Worm (Caenorhabditis elegans): ENCODE results near the gene nonu-1.

DNA sequence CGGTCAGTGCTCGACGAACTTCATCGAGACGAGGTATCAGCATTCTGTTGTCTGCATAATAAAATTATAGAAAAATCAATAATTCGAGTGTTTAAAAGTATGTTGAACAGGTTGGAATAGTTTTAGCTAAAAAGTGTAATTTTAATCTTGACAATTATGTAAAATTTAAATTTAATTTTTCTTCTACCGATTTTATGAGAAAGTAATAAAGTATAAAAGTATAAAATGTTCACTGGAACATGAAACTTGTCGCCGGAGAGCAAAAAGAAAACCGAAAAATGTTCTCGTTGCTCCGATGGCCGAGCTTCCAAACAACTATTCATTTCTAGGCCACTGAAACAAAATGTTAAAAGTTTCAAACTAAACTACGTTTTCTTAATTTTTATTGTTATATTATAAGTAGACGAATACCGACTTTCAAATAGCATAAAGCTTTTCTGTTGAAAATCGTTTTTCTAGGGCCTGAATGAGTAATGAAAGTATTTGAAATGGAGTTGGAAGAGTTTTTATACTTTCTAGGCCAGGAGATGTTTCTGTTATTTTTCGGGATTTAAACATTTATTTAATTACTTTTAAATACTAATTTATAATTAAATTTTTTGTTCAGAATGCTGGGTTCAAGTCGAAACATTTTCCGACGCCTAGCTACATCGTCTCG lies 12.2 kb upstream of the nonu-1 start, which contains the start of the genes C35D10.10 and C35D10.5:
- TF ChIP-seq rpc-1 (optimal IDR thresholded peaks at IDR 0.05) (no peak), rpc-1 (tag; optimal IDR thresholded peaks at IDR 0.05) (no peak), chd-7 (tag; optimal IDR thresholded peaks at IDR 0.05) (no peak), B0035.1 (tag; optimal IDR thresholded peaks at IDR 0.05) (no peak), unc-62 (GFP tag; optimal IDR thresholded peaks at IDR 0.05) (no peak), xnd-1 (tag; optimal IDR thresholded peaks at IDR 0.05) (no peak), madf-6 (GFP tag; IDR thresholded peaks at IDR 0.05) (no peak), ceh-79 (tag; optimal IDR thresholded peaks at IDR 0.05) (no peak), fkh-3 (tag; optimal IDR thresholded peaks at IDR 0.05) (no peak)
